Worm (Caenorhabditis elegans) whole organism, late embryonic: ENCODE results near the gene adal-1.

Experiments
- C08G9.2 ChIP-seq: sonication (generic microtip); optimal IDR thresholded peaks from 2 replicates; lab custom pipeline; 2016; ENCODE audit warnings: mild to moderate bottlenecking, missing genetic modification characterization, moderate library complexity, missing compliant biosample characterization
- C38D4.7 ChIP-seq: fragments of 200-800 bp; sonication (Bioruptor generic); optimal IDR thresholded peaks from 2 replicates; lab custom pipeline; 2018; ENCODE audit warnings: mild to moderate bottlenecking, missing genetic modification characterization, moderate library complexity, missing compliant biosample characterization
- F13H6.1 ChIP-seq: sonication (generic microtip); optimal IDR thresholded peaks from 2 replicates; lab custom pipeline; 2016; ENCODE audit warnings: missing genetic modification characterization, missing compliant biosample characterization
- K02D7.2 ChIP-seq: sonication (generic microtip); optimal IDR thresholded peaks from 2 replicates; lab custom pipeline; 2017; ENCODE audit warnings: mild to moderate bottlenecking, missing genetic modification characterization, missing compliant biosample characterization
- K09A11.1 ChIP-seq: sonication (generic microtip); optimal IDR thresholded peaks from 2 replicates; lab custom pipeline; 2017; ENCODE audit warnings: antibody characterized with exemption, mild to moderate bottlenecking, missing genetic modification characterization, missing compliant biosample characterization; ENCODE audit not compliant: insufficient read depth
- T23F11.4 ChIP-seq: fragments of 200-800 bp; sonication (Bioruptor generic); optimal IDR thresholded peaks from 2 replicates; lab custom pipeline; 2018; ENCODE audit warnings: mild to moderate bottlenecking, missing genetic modification characterization, missing compliant biosample characterization
- Y22D7AL.16 ChIP-seq: sonication (generic microtip); optimal IDR thresholded peaks from 2 replicates; lab custom pipeline; 2016; ENCODE audit warnings: missing genetic modification characterization, missing compliant biosample characterization
- ahr-1 ChIP-seq: sonication (generic microtip); optimal IDR thresholded peaks from 2 replicates; lab custom pipeline; 2016; ENCODE audit warnings: missing genetic modification characterization, missing compliant biosample characterization
- ama-1 ChIP-seq: fragments of 150-350 bp; optimal IDR thresholded peaks from 2 replicates; lab custom pipeline; 2014
- ceh-14 ChIP-seq: sonication (generic microtip); optimal IDR thresholded peaks from 2 replicates; lab custom pipeline; 2016; ENCODE audit warnings: missing genotype, missing genetic modification characterization, missing compliant biosample characterization
- ceh-18 ChIP-seq: sonication (generic microtip); optimal IDR thresholded peaks from 2 replicates; lab custom pipeline; 2016; ENCODE audit warnings: missing genetic modification characterization, missing compliant biosample characterization
- ceh-19 ChIP-seq: fragments of 200-800 bp; sonication (Bioruptor generic); optimal IDR thresholded peaks from 2 replicates; lab custom pipeline; 2018; ENCODE audit warnings: mild to moderate bottlenecking, missing genetic modification characterization, missing compliant biosample characterization
- ceh-22 ChIP-seq: sonication (generic microtip); optimal IDR thresholded peaks from 2 replicates; lab custom pipeline; 2017; ENCODE audit warnings: missing biosample characterization, missing genetic modification characterization
- ceh-30 ChIP-seq: fragments of 150-350 bp; optimal IDR thresholded peaks from 2 replicates; lab custom pipeline; 2014; ENCODE audit warnings: missing biosample characterization, missing genetic modification characterization
- ceh-45 ChIP-seq: fragments of 200-800 bp; sonication (Bioruptor generic); IDR thresholded peaks from 2 replicates; pipeline ENCODE4 v1.3.6; 2022; ENCODE audit warnings: missing genetic modification reagents, missing genetic modification characterization, missing compliant biosample characterization
- ceh-9 ChIP-seq: sonication (generic microtip); optimal IDR thresholded peaks from 2 replicates; lab custom pipeline; 2016; ENCODE audit warnings: mild to moderate bottlenecking, missing genetic modification characterization, inconsistent platforms, missing compliant biosample characterization
- dmd-4 ChIP-seq: sonication (generic microtip); optimal IDR thresholded peaks from 2 replicates; lab custom pipeline; 2016; ENCODE audit warnings: borderline replicate concordance, missing genetic modification characterization, missing compliant biosample characterization
- dve-1 ChIP-seq: sonication (generic microtip); optimal IDR thresholded peaks from 2 replicates; lab custom pipeline; 2017; ENCODE audit warnings: antibody characterized with exemption, mild to moderate bottlenecking, missing genetic modification characterization, missing compliant biosample characterization
- elt-4 ChIP-seq: sonication (generic microtip); optimal IDR thresholded peaks from 2 replicates; lab custom pipeline; 2016; ENCODE audit warnings: missing genetic modification characterization, missing compliant biosample characterization
- eyg-1 ChIP-seq: sonication (generic microtip); optimal IDR thresholded peaks from 2 replicates; lab custom pipeline; 2016; ENCODE audit warnings: missing genotype, missing genetic modification characterization, missing compliant biosample characterization
- fax-1 ChIP-seq: sonication (generic microtip); optimal IDR thresholded peaks from 2 replicates; lab custom pipeline; 2016; ENCODE audit warnings: missing genotype, missing genetic modification characterization, missing compliant biosample characterization
- fkh-10 ChIP-seq: fragments of 150-350 bp; optimal IDR thresholded peaks from 2 replicates; lab custom pipeline; 2014; ENCODE audit warnings: missing biosample characterization, missing genetic modification reagents, missing genetic modification characterization
- hlh-15 ChIP-seq: sonication (generic microtip); optimal IDR thresholded peaks from 2 replicates; lab custom pipeline; 2016; ENCODE audit warnings: missing genetic modification characterization, missing compliant biosample characterization
- hlh-30 ChIP-seq: sonication (generic microtip); optimal IDR thresholded peaks from 2 replicates; lab custom pipeline; 2017; ENCODE audit warnings: antibody characterized with exemption, missing genetic modification characterization, missing compliant biosample characterization; ENCODE audit not compliant: insufficient read depth
- hlh-6 ChIP-seq: sonication (generic microtip); optimal IDR thresholded peaks from 2 replicates; lab custom pipeline; 2016; ENCODE audit warnings: missing genotype, missing genetic modification characterization, missing compliant biosample characterization
- lim-6 ChIP-seq: sonication (generic microtip); optimal IDR thresholded peaks from 2 replicates; lab custom pipeline; 2016; ENCODE audit warnings: missing genetic modification characterization, missing compliant biosample characterization
- mec-3 ChIP-seq: sonication (generic microtip); optimal IDR thresholded peaks from 2 replicates; lab custom pipeline; 2016; ENCODE audit warnings: borderline replicate concordance, missing genetic modification characterization, missing compliant biosample characterization
- nhr-232 ChIP-seq: sonication (generic microtip); optimal IDR thresholded peaks from 2 replicates; lab custom pipeline; 2016; ENCODE audit warnings: missing genetic modification characterization, missing compliant biosample characterization
- npax-4 ChIP-seq: sonication (generic microtip); optimal IDR thresholded peaks from 2 replicates; lab custom pipeline; 2016; ENCODE audit warnings: missing genetic modification characterization, missing compliant biosample characterization
- pag-3 ChIP-seq: sonication (generic microtip); optimal IDR thresholded peaks from 2 replicates; lab custom pipeline; 2016; ENCODE audit warnings: missing compliant biosample characterization, missing genetic modification characterization, borderline replicate concordance
- pat-9 ChIP-seq: fragments of 200-800 bp; sonication (Bioruptor generic); optimal IDR thresholded peaks from 2 replicates; lab custom pipeline; 2018; ENCODE audit warnings: mild to moderate bottlenecking, missing genetic modification characterization, moderate library complexity, missing compliant biosample characterization
- pax-1 ChIP-seq: fragments of 150-350 bp; optimal IDR thresholded peaks from 2 replicates; lab custom pipeline; 2014; ENCODE audit warnings: missing biosample characterization, missing genetic modification characterization
- pha-2 ChIP-seq: sonication (generic microtip); optimal IDR thresholded peaks from 2 replicates; lab custom pipeline; 2017; ENCODE audit warnings: mild to moderate bottlenecking, missing genetic modification characterization, missing compliant biosample characterization
- pha-4 ChIP-seq: fragments of 150-350 bp; optimal IDR thresholded peaks from 2 replicates; lab custom pipeline; 2018; ENCODE audit warnings: missing biosample characterization, missing genetic modification reagents, missing genetic modification characterization
- pqm-1 ChIP-seq: sonication (generic microtip); optimal IDR thresholded peaks from 2 replicates; lab custom pipeline; 2016; ENCODE audit warnings: missing genetic modification characterization, missing compliant biosample characterization
- pros-1 ChIP-seq: fragments of 150-350 bp; optimal IDR thresholded peaks from 2 replicates; lab custom pipeline; 2014; ENCODE audit warnings: missing biosample characterization, missing genetic modification reagents, missing genetic modification characterization
- rnt-1 ChIP-seq: sonication (generic microtip); optimal IDR thresholded peaks from 2 replicates; lab custom pipeline; 2016; ENCODE audit warnings: missing genetic modification characterization, missing compliant biosample characterization
- sdc-2 ChIP-seq: sonication (generic microtip); optimal IDR thresholded peaks from 2 replicates; lab custom pipeline; 2016; ENCODE audit warnings: missing genotype, missing genetic modification characterization, missing compliant biosample characterization
- sox-4 ChIP-seq: sonication (generic microtip); optimal IDR thresholded peaks from 2 replicates; lab custom pipeline; 2017; ENCODE audit warnings: mild to moderate bottlenecking, missing genetic modification characterization, inconsistent platforms, missing compliant biosample characterization
- syd-9 ChIP-seq: sonication (generic microtip); optimal IDR thresholded peaks from 2 replicates; lab custom pipeline; 2016; ENCODE audit warnings: mild to moderate bottlenecking, missing genetic modification characterization, moderate library complexity, missing compliant biosample characterization
- tbx-2 ChIP-seq: sonication (generic microtip); optimal IDR thresholded peaks from 2 replicates; lab custom pipeline; 2016; ENCODE audit warnings: missing genetic modification characterization, missing compliant biosample characterization
- tbx-7 ChIP-seq: sonication (generic microtip); optimal IDR thresholded peaks from 2 replicates; lab custom pipeline; 2016; ENCODE audit warnings: missing genotype, missing genetic modification characterization, missing compliant biosample characterization
- ttx-3 ChIP-seq: sonication (generic microtip); optimal IDR thresholded peaks from 2 replicates; lab custom pipeline; 2016; ENCODE audit warnings: missing genetic modification reagents, missing genetic modification characterization, missing compliant biosample characterization
- unc-3 ChIP-seq, 2 experiments: fragments of 200-800 bp in 1 of 2; sonication (Bioruptor generic) in 1 of 2; sonication (generic microtip) in 1 of 2; conservative IDR thresholded peaks in 1 of 2; optimal IDR thresholded peaks in 1 of 2; 2 replicates each; pipeline versions ENCODE4 v1.3.6 to Lab custom; 2016 to 2022; ENCODE audit warnings: missing compliant biosample characterization in 2 of 2, missing genetic modification characterization in 2 of 2, missing genetic modification reagents in 1 of 2
- unc-42 ChIP-seq: sonication (generic microtip); optimal IDR thresholded peaks from 2 replicates; lab custom pipeline; 2016; ENCODE audit warnings: missing genotype, missing genetic modification characterization, missing compliant biosample characterization
- unc-55 ChIP-seq: sonication (generic microtip); optimal IDR thresholded peaks from 2 replicates; lab custom pipeline; 2017; ENCODE audit warnings: missing biosample characterization, missing genetic modification reagents, missing genetic modification characterization
- unc-86 ChIP-seq: sonication (generic microtip); optimal IDR thresholded peaks from 2 replicates; lab custom pipeline; 2016; ENCODE audit warnings: missing genetic modification characterization, missing compliant biosample characterization
- zip-5 ChIP-seq: sonication (generic microtip); optimal IDR thresholded peaks from 2 replicates; lab custom pipeline; 2016; ENCODE audit warnings: missing genetic modification characterization, missing compliant biosample characterization
- ztf-16 ChIP-seq: sonication (generic microtip); optimal IDR thresholded peaks from 2 replicates; lab custom pipeline; 2017; ENCODE audit warnings: missing genetic modification characterization, missing compliant biosample characterization

The adal-1 gene

DNA sequence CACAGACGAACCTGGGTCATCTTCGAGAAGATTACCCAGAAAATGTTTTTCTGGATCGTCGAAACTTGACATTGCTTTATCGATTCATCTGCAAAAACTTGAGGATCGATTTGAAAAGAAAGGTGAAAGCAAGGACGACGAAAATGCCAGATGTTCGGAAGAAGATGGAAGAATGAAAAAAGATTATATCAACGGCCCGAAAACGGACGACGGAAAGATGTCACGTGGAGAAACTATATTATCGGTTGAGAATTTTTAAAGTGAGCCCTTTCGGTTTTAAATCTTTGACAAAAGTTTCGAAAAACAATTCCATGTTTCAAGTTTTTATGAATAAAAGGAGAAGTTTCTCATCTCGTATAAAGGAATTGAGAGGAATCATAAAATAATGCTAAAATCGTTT, 35.2 kb downstream of the adal-1 start, which contains the start of gene dnj-5:
Gene dnj-5 (minus strand): TSS at position 101 of the 400 bp plus-strand sequence.
- TF ChIP-seq C38D4.7 (GFP tag; lab: Kevin White, UChicago) (no peak), ama-1 (no peak), unc-55 (GFP tag; lab: Kevin White, UChicago) (no peak), Y22D7AL.16 (tag; lab: Kevin White, UChicago) (no peak), pag-3 (tag; lab: Kevin White, UChicago) (no peak), hlh-6 (tag; lab: Kevin White, UChicago) (no peak), pax-1 (tag; lab: Kevin White, UChicago) (no peak), ceh-30 (tag; lab: Kevin White, UChicago) (no peak), zip-5 (tag; lab: Kevin White, UChicago) (no peak), C08G9.2 (no peak), npax-4 (no peak), hlh-30 (tag; lab: Kevin White, UChicago) (no peak), pat-9 (tag; lab: Kevin White, UChicago) (no peak), sox-4 (tag; lab: Kevin White, UChicago) (no peak), K09A11.1 (tag; lab: Kevin White, UChicago) (no peak), unc-3 (GFP tag; conservative IDR thresholded peaks at IDR 0.05; lab: Robert Waterston, UW) (no peak), unc-3 (tag; optimal IDR thresholded peaks at IDR 0.05; lab: Kevin White, UChicago) (no peak), pros-1 (no peak)

DNA sequence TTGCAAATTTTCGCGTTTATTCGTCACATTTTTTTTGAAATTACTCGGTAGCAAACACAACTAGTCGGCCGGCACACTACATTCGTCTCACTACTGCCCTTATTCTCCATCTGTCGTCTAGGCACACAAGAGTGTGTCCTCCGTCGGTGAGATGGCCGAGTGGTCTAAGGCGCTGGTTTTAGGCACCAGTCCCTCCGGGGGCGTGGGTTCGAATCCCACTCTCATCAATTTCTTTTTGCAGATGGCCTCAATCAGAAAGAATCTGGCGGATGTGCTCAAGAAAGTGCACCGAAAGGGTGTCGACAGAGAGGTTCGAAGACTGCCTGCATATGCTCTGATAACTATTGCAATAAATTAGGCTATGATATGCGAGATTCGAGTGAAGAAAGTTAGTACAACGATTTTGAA, 40.4 kb downstream of the adal-1 start:
- TF ChIP-seq ceh-19 (GFP tag; lab: Kevin White, UChicago) (peak; percentile 89), hlh-30 (tag; lab: Kevin White, UChicago) (peak; percentile 29), eyg-1 (peak; percentile 77), mec-3 (tag; lab: Kevin White, UChicago) (no peak), syd-9 (tag; lab: Kevin White, UChicago) (peak; percentile 67), K09A11.1 (tag; lab: Kevin White, UChicago) (peak; percentile 50), K02D7.2 (peak; percentile 50), tbx-2 (tag; lab: Kevin White, UChicago) (peak; percentile 83), ttx-3 (tag; lab: Kevin White, UChicago) (peak; percentile 85), nhr-232 (tag; lab: Kevin White, UChicago) (peak; percentile 78), ceh-30 (tag; lab: Kevin White, UChicago) (no peak), unc-3 (GFP tag; conservative IDR thresholded peaks at IDR 0.05; lab: Robert Waterston, UW) (peak; percentile 75), unc-3 (tag; optimal IDR thresholded peaks at IDR 0.05; lab: Kevin White, UChicago) (peak; percentile 62), fkh-10 (GFP tag; lab: Kevin White, UChicago) (peak; percentile 66), F13H6.1 (tag; lab: Kevin White, UChicago) (peak; percentile 69), tbx-7 (tag; lab: Kevin White, UChicago) (peak; percentile 62), fax-1 (tag; lab: Kevin White, UChicago) (peak; percentile 68), pqm-1 (no peak), hlh-6 (tag; lab: Kevin White, UChicago) (peak; percentile 79), unc-42 (tag; lab: Kevin White, UChicago) (peak; percentile 41), pha-2 (tag; lab: Kevin White, UChicago) (peak; percentile 81), lim-6 (peak; percentile 37), hlh-15 (tag; lab: Kevin White, UChicago) (peak; percentile 72), ztf-16 (tag; lab: Kevin White, UChicago) (peak; percentile 82), ama-1 (peak; percentile 41), zip-5 (tag; lab: Kevin White, UChicago) (peak; percentile 35), T23F11.4 (GFP tag; lab: Kevin White, UChicago) (peak; percentile 84), pax-1 (tag; lab: Kevin White, UChicago) (no peak), ceh-14 (tag; lab: Kevin White, UChicago) (peak; percentile 39), unc-86 (tag; lab: Kevin White, UChicago) (peak; percentile 81), ceh-22 (tag; lab: Kevin White, UChicago) (no peak), C08G9.2 (peak; percentile 66), dmd-4 (tag; lab: Kevin White, UChicago) (peak; percentile 76), pha-4 (no peak), ceh-45 (GFP tag; lab: Robert Waterston, UW) (peak; percentile 74), elt-4 (tag; lab: Kevin White, UChicago) (no peak), npax-4 (peak; percentile 40), dve-1 (tag; lab: Kevin White, UChicago) (peak; percentile 64), ceh-18 (tag; lab: Kevin White, UChicago) (peak; percentile 72), ceh-9 (tag; lab: Kevin White, UChicago) (peak; percentile 73), sdc-2 (tag; lab: Kevin White, UChicago) (peak; percentile 72), ahr-1 (peak; percentile 66), rnt-1 (tag; lab: Kevin White, UChicago) (peak; percentile 65)
